Fruit fly (Drosophila melanogaster) whole organism, embryonic: ENCODE measurements around the gene CG15543.

Experiments used
- CG11456 ChIP-seq: fragments of 200-800 bp; sonication (Bioruptor generic); IDR thresholded peaks from 3 replicates; pipeline ENCODE4 v1.3.6; 2022; ENCODE audit warnings: missing biosample characterization, missing genetic modification characterization
- CG43689 ChIP-seq: fragments of 200-800 bp; sonication (Bioruptor generic); IDR thresholded peaks from 2 replicates; pipeline ENCODE4 v1.3.6; 2022; ENCODE audit warnings: missing biosample characterization, missing genetic modification characterization
- CG8388 ChIP-seq: fragments of 200-800 bp; sonication (Bioruptor generic); optimal IDR thresholded peaks from 2 replicates; lab custom pipeline; 2019; ENCODE audit warnings: missing biosample characterization, mild to moderate bottlenecking, missing genetic modification characterization, moderate library complexity
- Chrac-16 ChIP-seq: fragments of 200-800 bp; sonication (Bioruptor generic); optimal IDR thresholded peaks from 3 replicates; lab custom pipeline; 2016; ENCODE audit warnings: missing biosample characterization, missing genetic modification characterization
- Dref ChIP-seq: fragments of 200-800 bp; sonication (Bioruptor generic); IDR thresholded peaks from 2 replicates; pipeline ENCODE4 v1.3.6; 2022; ENCODE audit warnings: missing biosample characterization, missing genetic modification characterization
- Elba2 ChIP-seq: fragments of 200-800 bp; sonication (Bioruptor generic); optimal IDR thresholded peaks from 3 replicates; lab custom pipeline; 2016; ENCODE audit warnings: missing biosample characterization, missing genetic modification characterization
- Hr78 ChIP-seq, 2 experiments: fragments of 200-800 bp in 1 of 2; fragments of >200 bp in 1 of 2; sonication (Bioruptor generic) in 1 of 2; optimal IDR thresholded peaks; 2 replicates each; lab custom pipeline; 2017 to 2019; ENCODE audit warnings: missing biosample characterization in 2 of 2, missing genetic modification characterization in 2 of 2, mild to moderate bottlenecking in 1 of 2, moderate library complexity in 1 of 2
- abd-A ChIP-seq: fragments of 200-800 bp; sonication (Bioruptor generic); optimal IDR thresholded peaks from 3 replicates; lab custom pipeline; 2019; ENCODE audit warnings: missing biosample characterization, mild to moderate bottlenecking, missing genetic modification characterization, moderate library complexity
- prd ChIP-seq, 3 experiments: fragments of >200 bp in 2 of 3; fragments of 200-800 bp in 1 of 3; sonication (Bioruptor generic) in 1 of 3; optimal IDR thresholded peaks in 2 of 3; IDR thresholded peaks in 1 of 3; 2 replicates in 2 of 3; 3 replicates in 1 of 3; pipeline versions ENCODE4 v1.3.6 to Lab custom; 2017 to 2022; ENCODE audit warnings: missing biosample characterization in 1 of 3, missing genetic modification characterization in 1 of 3

dm6 chr3R:30766922-30767504 is 24.3 kb downstream of the CG15543 start:
- TF ChIP-seq Chrac-16 (GFP tag; lab: Kevin White, UChicago) (no peak), CG8388 (no peak), Hr78 (GFP tag; optimal IDR thresholded peaks at IDR 0.05; lab: Kevin White, UChicago) (no peak), CG11456 (GFP tag; lab: Robert Waterston, UW) (no peak), prd (optimal IDR thresholded peaks at IDR 0.05; lab: Kevin White, UChicago) (no peak), prd (GFP tag; IDR thresholded peaks at IDR 0.05; lab: Robert Waterston, UW) (no peak), CG43689 (GFP tag; lab: Robert Waterston, UW) (no peak), Elba2 (no peak), abd-A (tag; lab: Kevin White, UChicago) (peak; percentile 86), Dref (GFP tag; lab: Robert Waterston, UW) (no peak)
